Worm (Caenorhabditis elegans) whole organism, young adult: Measurements from ENCODE around the gene ZK1127.13.

Experiments
- F49E8.2 ChIP-seq: sonication (generic microtip); optimal IDR thresholded peaks from 3 replicates; lab custom pipeline; 2017; ENCODE audit warnings: missing genetic modification characterization, mild to moderate bottlenecking, missing compliant biosample characterization, antibody characterized with exemption, moderate library complexity; ENCODE audit not compliant: insufficient read depth
- die-1 ChIP-seq: sonication (generic microtip); optimal IDR thresholded peaks from 2 replicates; lab custom pipeline; 2016; ENCODE audit warnings: missing genotype, mild to moderate bottlenecking, missing genetic modification characterization, missing compliant biosample characterization
- madf-10 ChIP-seq: sonication (generic microtip); optimal IDR thresholded peaks from 2 replicates; lab custom pipeline; 2016; ENCODE audit warnings: mild to moderate bottlenecking, missing genetic modification characterization, missing compliant biosample characterization
- sdz-38 ChIP-seq: sonication (generic microtip); optimal IDR thresholded peaks from 2 replicates; lab custom pipeline; 2016; ENCODE audit warnings: missing genotype, missing genetic modification characterization, missing compliant biosample characterization

- TF ChIP-seq die-1 (tag; lab: Kevin White, UChicago): no peak
- peak; percentile 49 for TF ChIP-seq F49E8.2
- no peak for TF ChIP-seq sdz-38
- TF ChIP-seq madf-10 (tag; lab: Kevin White, UChicago): no peak
Observed at ce11 chrII:7037659-7038342, 15.3 kb upstream of the ZK1127.13 start, which contains the start of gene cin-4.
